Worm (Caenorhabditis elegans): ENCODE data around the gene agxt-1.
A peak's percentile ranks its signal among the peaks of the same experiment; 100 is the strongest.

Gene agxt-1

ce11 chrII:8813659-8814058 is 31.7 kb upstream of the agxt-1 start:
- TF ChIP-seq lin-40 (tag; optimal IDR thresholded peaks at IDR 0.05) (peak; percentile 5), aptf-2 (GFP tag; conservative IDR thresholded peaks at IDR 0.05) (no peak), somi-1 (GFP tag; optimal IDR thresholded peaks at IDR 0.05) (peak; percentile 66)

DNA sequence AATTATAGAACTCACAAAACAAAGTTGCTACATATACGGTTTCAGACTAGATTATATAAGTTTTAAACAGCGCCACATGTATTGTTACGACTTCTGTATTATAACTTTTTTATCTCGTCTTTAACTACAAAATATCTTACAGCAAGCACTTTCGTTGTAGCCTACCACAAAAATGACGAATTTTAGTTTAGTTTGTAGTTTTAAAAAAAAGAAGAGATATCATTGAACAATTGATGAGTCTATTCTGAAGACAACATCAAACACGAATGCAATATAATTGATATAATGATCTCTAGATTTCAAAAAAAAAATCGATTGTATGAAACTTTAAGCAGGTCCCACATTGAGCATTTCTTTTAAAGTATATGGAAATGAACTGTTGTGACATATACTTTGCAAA is 31.2 kb upstream of the agxt-1 start:
- TF ChIP-seq snpc-1.1 (tag; optimal IDR thresholded peaks at IDR 0.05; ENCODE audit: insufficient read depth): no peak
- no peak for TF ChIP-seq ztf-26 (tag; optimal IDR thresholded peaks at IDR 0.05)
- TF ChIP-seq gei-17 (GFP tag; optimal IDR thresholded peaks at IDR 0.05): no peak
- TF ChIP-seq nhr-27 (tag; optimal IDR thresholded peaks at IDR 0.05): no peak
- no peak for TF ChIP-seq lsy-27 (tag; optimal IDR thresholded peaks at IDR 0.05; ENCODE audit: borderline replicate concordance, insufficient read depth)

DNA sequence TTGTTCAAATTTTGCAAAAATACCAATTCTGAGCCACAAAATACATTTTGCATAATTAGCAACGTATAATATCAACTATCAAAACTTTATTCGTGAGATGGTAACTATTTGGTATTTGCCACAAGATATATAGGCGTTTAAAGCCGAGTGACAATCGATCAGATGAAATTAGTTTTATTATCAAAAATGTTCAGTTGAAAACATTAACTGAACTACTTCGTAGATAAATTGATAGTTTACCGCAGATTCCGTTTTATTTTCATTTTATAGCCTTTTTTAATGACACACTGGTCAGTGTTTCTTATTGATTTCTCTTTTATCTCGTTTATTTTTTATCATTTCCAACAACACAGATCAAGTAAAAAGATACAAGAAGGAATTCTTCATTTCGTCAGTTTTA is 28.2 kb upstream of the agxt-1 start:
- no peak for TF ChIP-seq nfyb-1 (GFP tag; IDR thresholded peaks at IDR 0.05)
- TF ChIP-seq repo-1 (tag; optimal IDR thresholded peaks at IDR 0.05): peak; percentile 26
- TF ChIP-seq C06A6.2 (GFP tag; conservative IDR thresholded peaks at IDR 0.05): no peak
- peak; percentile 58 for TF ChIP-seq ztf-26 (tag; optimal IDR thresholded peaks at IDR 0.05)

DNA sequence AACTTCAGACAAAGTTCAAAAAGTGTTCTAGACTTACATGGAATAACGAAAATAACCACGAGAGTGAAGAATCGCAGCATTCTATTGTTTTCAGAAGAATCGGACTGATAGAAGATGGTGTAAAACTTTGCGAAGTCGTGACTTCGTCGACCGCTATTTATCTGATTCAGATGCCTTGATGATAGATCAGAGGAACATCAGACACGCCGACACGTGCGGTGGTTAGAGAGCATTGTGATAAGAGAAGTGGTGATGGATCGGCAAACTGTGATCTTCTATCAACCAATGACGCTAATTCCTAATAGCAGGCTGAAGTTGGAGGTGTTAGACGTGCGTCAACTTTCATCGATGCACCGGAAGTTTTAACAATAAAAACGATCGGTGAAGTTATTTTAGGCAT is 27.1 kb upstream of the agxt-1 start:
- TF ChIP-seq somi-1 (GFP tag; optimal IDR thresholded peaks at IDR 0.05): peak; percentile 36
- TF ChIP-seq B0261.1 (tag; optimal IDR thresholded peaks at IDR 0.05): no peak
- TF ChIP-seq lin-40 (tag; optimal IDR thresholded peaks at IDR 0.05): peak; percentile 23
- peak; percentile 49 for TF ChIP-seq ztf-26 (tag; optimal IDR thresholded peaks at IDR 0.05)

DNA sequence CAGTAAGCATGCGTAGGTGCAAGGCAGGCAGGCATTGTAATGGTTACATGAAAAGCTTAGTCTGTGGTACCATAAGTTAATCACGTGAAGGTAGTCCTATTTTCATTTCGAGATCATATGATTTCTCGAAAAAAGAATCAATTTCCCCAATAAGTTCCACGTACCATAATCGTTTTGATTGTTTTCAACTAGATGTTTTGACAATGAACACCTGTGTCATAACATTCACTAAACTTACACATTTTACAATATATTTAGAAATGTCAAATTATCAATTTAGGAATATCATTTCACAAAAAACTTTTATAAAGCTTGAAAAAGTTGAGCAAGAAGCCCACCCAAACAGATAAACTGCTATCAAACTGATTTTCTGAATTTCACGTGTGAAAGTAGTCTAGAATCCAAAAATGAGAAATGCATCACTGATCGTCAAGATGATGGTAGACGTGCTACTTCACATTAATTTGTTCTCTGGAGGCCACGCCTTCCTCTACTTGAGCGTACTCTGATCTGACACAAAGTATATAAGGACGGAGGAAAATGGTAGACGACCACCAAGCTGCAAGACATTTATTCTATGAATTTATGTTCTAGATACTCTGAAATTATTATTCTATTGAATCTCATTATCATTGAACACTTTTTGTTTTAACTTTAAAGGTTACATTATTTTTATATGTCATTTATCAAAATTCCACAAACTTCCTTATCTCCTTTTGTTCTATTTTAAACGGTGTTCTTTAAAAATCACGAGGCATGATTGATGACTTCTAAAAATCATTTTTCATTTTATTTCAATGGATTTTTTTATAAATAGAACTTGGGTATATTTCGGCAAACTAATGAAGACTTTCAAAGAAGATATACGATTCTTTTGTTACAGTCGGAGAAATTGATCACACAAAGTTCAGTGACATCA is 26.2 kb upstream of the agxt-1 start, which contains the start of gene F46C5.10:
F46C5.10 (minus strand) TSS at position 51 of the 919 bp plus-strand sequence.
- TF ChIP-seq egl-18 (GFP tag; IDR thresholded peaks at IDR 0.05) (no peak), pbrm-1 (GFP tag; IDR thresholded peaks at IDR 0.05) (no peak), egrh-3 (GFP tag; IDR thresholded peaks at IDR 0.05) (no peak), lin-35 (GFP tag; optimal IDR thresholded peaks at IDR 0.05) (peak in 1 of 3 experiments; percentile 1), hlh-26 (GFP tag; conservative IDR thresholded peaks at IDR 0.05) (no peak), athp-1 (tag; optimal IDR thresholded peaks at IDR 0.05) (no peak), lin-40 (tag; optimal IDR thresholded peaks at IDR 0.05) (peak; percentile 5), ama-1 (optimal IDR thresholded peaks at IDR 0.05) (peak; percentile 56), ama-1 (GFP tag; optimal IDR thresholded peaks at IDR 0.05) (no peak)

DNA sequence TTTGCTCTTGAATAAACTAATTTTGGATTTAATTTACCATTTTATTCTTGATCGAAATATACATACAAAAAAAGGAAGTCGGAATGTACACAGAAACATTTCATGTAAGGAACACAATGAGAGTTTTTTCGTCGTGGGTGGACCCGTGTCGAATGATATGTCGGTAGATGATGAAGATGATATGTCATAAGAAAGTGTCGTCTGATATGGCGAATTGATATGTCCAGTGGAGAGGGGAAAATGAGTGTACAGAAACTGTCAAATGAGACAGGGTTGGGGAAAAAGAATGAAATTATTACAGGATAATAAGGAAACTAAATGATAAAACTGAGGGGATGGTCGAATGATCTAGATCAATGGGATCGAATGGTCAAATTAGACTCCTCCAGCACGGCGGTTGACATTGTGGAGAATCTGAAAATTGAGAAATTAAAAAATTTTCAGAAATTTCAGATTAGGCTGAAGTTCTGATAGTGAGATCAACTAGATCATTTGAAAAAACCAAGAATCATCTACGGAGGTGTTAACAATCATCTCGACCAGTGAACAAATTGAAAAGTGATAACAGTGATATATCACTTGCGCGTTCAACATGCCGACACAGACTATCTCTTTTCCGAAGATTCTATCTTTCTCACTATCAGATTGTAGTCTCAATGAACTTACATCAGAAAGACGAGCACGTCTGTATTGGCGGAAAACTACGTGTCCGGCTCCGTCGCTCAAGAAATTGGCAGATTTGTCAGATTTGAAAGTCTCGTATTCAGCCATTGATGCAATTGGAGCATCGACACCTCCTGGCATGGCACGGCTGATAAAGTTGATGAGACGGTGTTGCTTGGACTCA is 25.0 kb upstream of the agxt-1 start:
- TF ChIP-seq zim-3 (tag; optimal IDR thresholded peaks at IDR 0.05): no peak
- TF ChIP-seq F37B4.10 (GFP tag; IDR thresholded peaks at IDR 0.05): 0 out of 2 replicates have a peak, but pooled peaks have one; percentile 55
- no peak for TF ChIP-seq madf-8 (GFP tag; conservative IDR thresholded peaks at IDR 0.05)
- no peak for TF ChIP-seq nhr-27 (tag; optimal IDR thresholded peaks at IDR 0.05)
- TF ChIP-seq K11D2.4 (GFP tag; IDR thresholded peaks at IDR 0.05): 0 out of 2 replicates have a peak, but pooled peaks have one; percentile 29
- TF ChIP-seq snpc-3.4 (tag; optimal IDR thresholded peaks at IDR 0.05): no peak
- 0 out of 2 replicates have a peak, but pooled peaks have one; percentile 26 for TF ChIP-seq ztf-25 (GFP tag; IDR thresholded peaks at IDR 0.05)
- no peak for TF ChIP-seq mel-28 (tag; optimal IDR thresholded peaks at IDR 0.05; ENCODE audit: borderline replicate concordance)
- no peak for TF ChIP-seq sptf-2 (GFP tag; optimal IDR thresholded peaks at IDR 0.05)
- TF ChIP-seq hmg-20 (GFP tag; IDR thresholded peaks at IDR 0.05): no peak
- TF ChIP-seq D2030.7 (GFP tag; IDR thresholded peaks at IDR 0.05): no peak
- no peak for TF ChIP-seq F49E8.2 (tag; optimal IDR thresholded peaks at IDR 0.05; ENCODE audit: insufficient read depth)
- no peak for TF ChIP-seq lsy-27 (tag; optimal IDR thresholded peaks at IDR 0.05; ENCODE audit: borderline replicate concordance, insufficient read depth)
- 0 out of 2 replicates have a peak, but pooled peaks have one; percentile 21 for TF ChIP-seq aptf-2 (GFP tag; conservative IDR thresholded peaks at IDR 0.05)
- no peak for TF ChIP-seq cebp-2 (GFP tag; IDR thresholded peaks at IDR 0.05)
- TF ChIP-seq let-607 (tag; optimal IDR thresholded peaks at IDR 0.05): no peak
- TF ChIP-seq ztf-26 (tag; optimal IDR thresholded peaks at IDR 0.05): peak; percentile 85
- TF ChIP-seq ama-1 (optimal IDR thresholded peaks at IDR 0.05): peak; percentile 87
- TF ChIP-seq ama-1 (GFP tag; optimal IDR thresholded peaks at IDR 0.05): no peak

Data from whole organism, young adult.